Fruit fly (Drosophila melanogaster): ENCODE results near the gene rod.

rod gene

dm6 chr3R:31548766-31549510 is 31.8 kb upstream of the rod start (continued):
- TF ChIP-seq CG18476 (GFP tag; optimal IDR thresholded peaks at IDR 0.05) (no peak), CG7963 (GFP tag; IDR thresholded peaks at IDR 0.05; ENCODE audit: partially characterized antibody) (no peak), CG31365 (tag; optimal IDR thresholded peaks at IDR 0.05) (peak; percentile 22), dmrt11E (tag; optimal IDR thresholded peaks at IDR 0.05) (peak; percentile 47), CG34422 (GFP tag; IDR thresholded peaks at IDR 0.05) (no peak), CG9215 (GFP tag; IDR thresholded peaks at IDR 0.05) (no peak), CG1647 (GFP tag; optimal IDR thresholded peaks at IDR 0.05) (no peak), CG7271 (tag; optimal IDR thresholded peaks at IDR 0.05) (peak; percentile 16), kay (GFP tag; optimal IDR thresholded peaks at IDR 0.05) (no peak), bigmax (GFP tag; optimal IDR thresholded peaks at IDR 0.05) (no peak), CG7786 (GFP tag; optimal IDR thresholded peaks at IDR 0.05) (no peak), so (GFP tag; IDR thresholded peaks at IDR 0.05) (no peak), zfh1 (GFP tag; IDR thresholded peaks at IDR 0.05) (no peak), chinmo (GFP tag; IDR thresholded peaks at IDR 0.05; ENCODE audit: partially characterized antibody) (no peak), her (GFP tag; optimal IDR thresholded peaks at IDR 0.05) (no peak), CG14710 (tag; optimal IDR thresholded peaks at IDR 0.05) (peak; percentile 31), Optix (GFP tag; IDR thresholded peaks at IDR 0.05) (no peak), CG2889 (GFP tag; IDR thresholded peaks at IDR 0.05) (no peak), CG8388 (GFP tag; optimal IDR thresholded peaks at IDR 0.05) (no peak), nom (GFP tag; optimal IDR thresholded peaks at IDR 0.05) (no peak), abd-A (tag; optimal IDR thresholded peaks at IDR 0.05) (no peak), gce (GFP tag; IDR thresholded peaks at IDR 0.05) (0 out of 3 replicates have a peak, but pooled peaks have one; percentile 43), YL-1 (GFP tag; optimal IDR thresholded peaks at IDR 0.05) (no peak), CG18262 (tag; optimal IDR thresholded peaks at IDR 0.05) (peak; percentile 30), CG4617 (GFP tag; optimal IDR thresholded peaks at IDR 0.05; ENCODE audit: borderline replicate concordance) (no peak), CG10274 (GFP tag; optimal IDR thresholded peaks at IDR 0.05) (no peak), HmgZ (tag; optimal IDR thresholded peaks at IDR 0.05) (no peak), CG17568 (GFP tag; optimal IDR thresholded peaks at IDR 0.05) (peak; percentile 10), Lhr (GFP tag; optimal IDR thresholded peaks at IDR 0.05) (peak; percentile 6), Hsf (GFP tag; optimal IDR thresholded peaks at IDR 0.05) (no peak), NC2β (GFP tag; optimal IDR thresholded peaks at IDR 0.05) (no peak), fd102C (GFP tag; optimal IDR thresholded peaks at IDR 0.05) (peak; percentile 66), CG11247 (GFP tag; IDR thresholded peaks at IDR 0.05) (no peak), Hr51 (GFP tag; optimal IDR thresholded peaks at IDR 0.05) (no peak), Hmr (GFP tag; optimal IDR thresholded peaks at IDR 0.05) (no peak), CG14441 (GFP tag; IDR thresholded peaks at IDR 0.05) (no peak), wek (GFP tag; optimal IDR thresholded peaks at IDR 0.05) (peak; percentile 16), oc (tag; optimal IDR thresholded peaks at IDR 0.05) (no peak), phol (tag; optimal IDR thresholded peaks at IDR 0.05) (no peak), Mad (GFP tag; optimal IDR thresholded peaks at IDR 0.05) (no peak), corto (GFP tag; optimal IDR thresholded peaks at IDR 0.05) (no peak), Elba2 (GFP tag; optimal IDR thresholded peaks at IDR 0.05) (no peak), dm (GFP tag; optimal IDR thresholded peaks at IDR 0.05) (no peak), CrebB (tag; optimal IDR thresholded peaks at IDR 0.05) (no peak), Ssrp (tag; optimal IDR thresholded peaks at IDR 0.05) (no peak), Rfx (GFP tag; IDR thresholded peaks at IDR 0.05) (no peak), CG11093 (GFP tag; IDR thresholded peaks at IDR 0.05) (no peak), Jarid2 (GFP tag; optimal IDR thresholded peaks at IDR 0.05) (peak; percentile 9), CkIIα-i1 (GFP tag; IDR thresholded peaks at IDR 0.05) (no peak)

Data from whole organism, embryonic.